Worm (Caenorhabditis elegans) whole organism, early embryonic: ENCODE measurements around the gene srh-258.

ENCODE experiments used
- B0310.2 ChIP-seq: sonication (generic microtip); optimal IDR thresholded peaks from 2 replicates; lab custom pipeline; 2016; ENCODE audit warnings: mild to moderate bottlenecking, missing genetic modification characterization, missing compliant biosample characterization
- ama-1 ChIP-seq: fragments of 150-350 bp; optimal IDR thresholded peaks from 2 replicates; lab custom pipeline; 2014
- ceh-36 ChIP-seq: sonication (generic microtip); optimal IDR thresholded peaks from 2 replicates; lab custom pipeline; 2016; ENCODE audit warnings: missing genetic modification characterization, inconsistent platforms, missing compliant biosample characterization
- ets-7 ChIP-seq: sonication (generic microtip); optimal IDR thresholded peaks from 2 replicates; lab custom pipeline; 2016; ENCODE audit warnings: missing genotype, missing genetic modification characterization, missing compliant biosample characterization
- flt-1 ChIP-seq: fragments of 200-800 bp; sonication (Bioruptor generic); IDR thresholded peaks from 2 replicates; pipeline ENCODE4 v1.3.6; 2022; ENCODE audit warnings: missing genetic modification characterization, missing compliant biosample characterization
- hmbx-1 ChIP-seq: sonication (generic microtip); optimal IDR thresholded peaks from 2 replicates; lab custom pipeline; 2016; ENCODE audit warnings: mild to moderate bottlenecking, missing genetic modification characterization, missing compliant biosample characterization
- hmg-4 ChIP-seq: fragments of 200-800 bp; sonication (Bioruptor generic); optimal IDR thresholded peaks from 2 replicates; lab custom pipeline; 2018; ENCODE audit warnings: mild to moderate bottlenecking, missing genetic modification characterization, missing compliant biosample characterization
- hnd-1 ChIP-seq: sonication (generic microtip); optimal IDR thresholded peaks from 2 replicates; lab custom pipeline; 2016; ENCODE audit warnings: missing genetic modification characterization, missing compliant biosample characterization
- pes-1 ChIP-seq: fragments of 200-800 bp; sonication (Bioruptor generic); IDR thresholded peaks from 2 replicates; pipeline ENCODE4 v1.3.6; 2022; ENCODE audit warnings: missing genetic modification reagents, missing genetic modification characterization, missing compliant biosample characterization
- sea-1 ChIP-seq: fragments of 200-800 bp; sonication (Bioruptor generic); conservative IDR thresholded peaks from 2 replicates; pipeline ENCODE4 v1.3.6; 2022; ENCODE audit warnings: missing genetic modification characterization, missing compliant biosample characterization
- tbx-11 ChIP-seq: fragments of 200-800 bp; sonication (Bioruptor generic); IDR thresholded peaks from 2 replicates; pipeline ENCODE4 v1.3.6; 2022; ENCODE audit warnings: missing genetic modification characterization, missing compliant biosample characterization
- tbx-37 ChIP-seq: fragments of 200-800 bp; sonication (Bioruptor generic); conservative IDR thresholded peaks from 2 replicates; pipeline ENCODE4 v1.3.6; 2022; ENCODE audit warnings: missing genetic modification reagents, missing genetic modification characterization, missing compliant biosample characterization
- tra-4 ChIP-seq: sonication (generic microtip); optimal IDR thresholded peaks from 2 replicates; lab custom pipeline; 2017; ENCODE audit warnings: missing genetic modification characterization, missing compliant biosample characterization

- TF ChIP-seq ama-1 (lab: Kevin White, UChicago), result no peak
- TF ChIP-seq hnd-1, result no peak
- TF ChIP-seq hmg-4 (GFP tag; lab: Kevin White, UChicago), result no peak
- TF ChIP-seq pes-1 (GFP tag; lab: Robert Waterston, UW), result peak; percentile 15; the same call in 1 of the 2 replicates
- TF ChIP-seq B0310.2, result no peak
- TF ChIP-seq tbx-11, result no peak
- TF ChIP-seq sea-1, result no peak
- TF ChIP-seq flt-1 (GFP tag; lab: Robert Waterston, UW), result no peak
- no peak for TF ChIP-seq tbx-37 (GFP tag; lab: Robert Waterston, UW)
- no peak for TF ChIP-seq ceh-36 (tag; lab: Kevin White, UChicago)
- TF ChIP-seq ets-7 (tag; lab: Kevin White, UChicago), result no peak
- TF ChIP-seq tra-4, result no peak
- TF ChIP-seq hmbx-1, result no peak
Measured at ce11 chrV:15388820-15389384, 16.1 kb upstream of the srh-258 start, which contains the start of gene srh-170.
